Worm (Caenorhabditis elegans) whole organism, L2 larva: ENCODE measurements around the gene mks-1.

ENCODE experiments used
- C34F6.9 ChIP-seq: fragments of 150-350 bp; optimal IDR thresholded peaks from 2 replicates; lab custom pipeline; 2014; ENCODE audit warnings: missing biosample characterization, missing genetic modification characterization
- F13H6.1 ChIP-seq: sonication (generic microtip); optimal IDR thresholded peaks from 2 replicates; lab custom pipeline; 2016; ENCODE audit warnings: missing genetic modification characterization, missing compliant biosample characterization
- R02D3.7 ChIP-seq: fragments of 150-350 bp; optimal IDR thresholded peaks from 2 replicates; lab custom pipeline; 2014; ENCODE audit warnings: missing biosample characterization, missing genetic modification characterization
- ZK546.5 ChIP-seq: sonication (generic microtip); optimal IDR thresholded peaks from 2 replicates; lab custom pipeline; 2017; ENCODE audit warnings: missing biosample characterization, missing genetic modification characterization
- aly-2 ChIP-seq: fragments of 150-350 bp; optimal IDR thresholded peaks from 2 replicates; lab custom pipeline; 2014; ENCODE audit warnings: missing biosample characterization, missing genetic modification characterization
- ama-1 ChIP-seq: fragments of 150-350 bp; optimal IDR thresholded peaks from 2 replicates; lab custom pipeline; 2018; ENCODE audit warnings: inconsistent platforms
- blmp-1 ChIP-seq: sonication (generic microtip); optimal IDR thresholded peaks from 2 replicates; lab custom pipeline; 2017; ENCODE audit warnings: missing genetic modification characterization, mild to moderate bottlenecking, missing compliant biosample characterization, antibody characterized with exemption, moderate library complexity; ENCODE audit not compliant: insufficient read depth
- ceh-82 ChIP-seq: fragments of 150-350 bp; optimal IDR thresholded peaks from 2 replicates; lab custom pipeline; 2014; ENCODE audit warnings: missing biosample characterization, missing genetic modification characterization
- crh-2 ChIP-seq: sonication (generic microtip); optimal IDR thresholded peaks from 2 replicates; lab custom pipeline; 2017; ENCODE audit warnings: missing biosample characterization, missing genetic modification characterization
- dmd-4 ChIP-seq: sonication (generic microtip); optimal IDR thresholded peaks from 2 replicates; lab custom pipeline; 2017; ENCODE audit warnings: missing biosample characterization, missing genetic modification characterization
- egl-27 ChIP-seq: sonication (generic microtip); optimal IDR thresholded peaks from 3 replicates; lab custom pipeline; 2017; ENCODE audit warnings: missing biosample characterization, missing genetic modification reagents, missing genetic modification characterization
- elt-3 ChIP-seq: sonication (generic microtip); optimal IDR thresholded peaks from 2 replicates; lab custom pipeline; 2017; ENCODE audit warnings: missing biosample characterization, missing genetic modification characterization
- fos-1 ChIP-seq: fragments of 150-350 bp; optimal IDR thresholded peaks from 2 replicates; lab custom pipeline; 2014; ENCODE audit warnings: missing biosample characterization, missing genetic modification characterization
- gmeb-1 ChIP-seq: fragments of 150-350 bp; optimal IDR thresholded peaks from 2 replicates; lab custom pipeline; 2014; ENCODE audit warnings: missing biosample characterization, missing genetic modification characterization
- lin-11 ChIP-seq: fragments of 150-350 bp; sonication (generic microtip); optimal IDR thresholded peaks from 2 replicates; lab custom pipeline; 2014; ENCODE audit warnings: missing biosample characterization, missing genetic modification characterization, inconsistent platforms, mixed read lengths
- lin-13 ChIP-seq: fragments of 150-350 bp; optimal IDR thresholded peaks from 2 replicates; lab custom pipeline; 2014; ENCODE audit warnings: missing biosample characterization, missing genetic modification reagents, missing genetic modification characterization
- lsy-2 ChIP-seq, 2 experiments: fragments of 150-350 bp in 1 of 2; sonication (generic microtip) in 1 of 2; optimal IDR thresholded peaks; 2 replicates each; lab custom pipeline; 2014 to 2017; ENCODE audit warnings: missing biosample characterization in 2 of 2, missing genetic modification characterization in 2 of 2
- mab-5 ChIP-seq: fragments of 150-350 bp; optimal IDR thresholded peaks from 2 replicates; lab custom pipeline; 2014; ENCODE audit warnings: missing biosample characterization, missing genetic modification characterization
- mbf-1 ChIP-seq: sonication (generic microtip); optimal IDR thresholded peaks from 2 replicates; lab custom pipeline; 2017; ENCODE audit warnings: missing biosample characterization, missing genetic modification characterization
- nhr-12 ChIP-seq: fragments of 150-350 bp; optimal IDR thresholded peaks from 2 replicates; lab custom pipeline; 2014; ENCODE audit warnings: missing biosample characterization, missing genetic modification characterization
- nhr-129 ChIP-seq: fragments of 150-350 bp; optimal IDR thresholded peaks from 2 replicates; lab custom pipeline; 2014; ENCODE audit warnings: missing biosample characterization, missing genetic modification characterization
- nhr-21 ChIP-seq: fragments of 150-350 bp; optimal IDR thresholded peaks from 2 replicates; lab custom pipeline; 2014; ENCODE audit warnings: missing biosample characterization, missing genetic modification characterization
- nhr-23 ChIP-seq: fragments of 150-350 bp; optimal IDR thresholded peaks from 2 replicates; lab custom pipeline; 2014; ENCODE audit warnings: missing biosample characterization, missing genetic modification reagents, missing genetic modification characterization
- nhr-25 ChIP-seq: fragments of 150-350 bp; sonication (generic microtip); optimal IDR thresholded peaks from 3 replicates; lab custom pipeline; 2014; ENCODE audit warnings: missing biosample characterization, missing genetic modification characterization
- nhr-6 ChIP-seq: fragments of 150-350 bp; optimal IDR thresholded peaks from 2 replicates; lab custom pipeline; 2014; ENCODE audit warnings: missing biosample characterization, missing genetic modification characterization
- nhr-77 ChIP-seq: fragments of 150-350 bp; optimal IDR thresholded peaks from 2 replicates; lab custom pipeline; 2014; ENCODE audit warnings: missing biosample characterization, missing genetic modification characterization
- peb-1 ChIP-seq: fragments of 150-350 bp; optimal IDR thresholded peaks from 2 replicates; lab custom pipeline; 2014; ENCODE audit warnings: missing biosample characterization, missing genetic modification characterization
- sem-4 ChIP-seq: fragments of 150-350 bp; optimal IDR thresholded peaks from 2 replicates; lab custom pipeline; 2014; ENCODE audit warnings: missing biosample characterization, missing genetic modification reagents, missing genetic modification characterization
- sma-3 ChIP-seq: sonication (generic microtip); optimal IDR thresholded peaks from 2 replicates; lab custom pipeline; 2016; ENCODE audit warnings: missing genetic modification reagents, missing genetic modification characterization, missing compliant biosample characterization
- unc-62 ChIP-seq: fragments of 150-350 bp; optimal IDR thresholded peaks from 2 replicates; lab custom pipeline; 2014; ENCODE audit warnings: missing biosample characterization, missing genetic modification reagents, missing genetic modification characterization
- zag-1 ChIP-seq: fragments of 150-350 bp; optimal IDR thresholded peaks from 2 replicates; lab custom pipeline; 2014; ENCODE audit warnings: missing biosample characterization, missing genetic modification characterization
- ztf-1 ChIP-seq: fragments of 200-800 bp; sonication (Bioruptor generic); conservative IDR thresholded peaks from 2 replicates; pipeline ENCODE4 v1.3.6; 2022; ENCODE audit warnings: missing genetic modification characterization, missing compliant biosample characterization
- ztf-11 ChIP-seq: sonication (generic microtip); optimal IDR thresholded peaks from 2 replicates; lab custom pipeline; 2017; ENCODE audit warnings: missing biosample characterization, missing genetic modification characterization
- ztf-4 ChIP-seq: fragments of 150-350 bp; optimal IDR thresholded peaks from 2 replicates; lab custom pipeline; 2014; ENCODE audit warnings: missing biosample characterization, missing genetic modification characterization

mks-1 gene

DNA sequence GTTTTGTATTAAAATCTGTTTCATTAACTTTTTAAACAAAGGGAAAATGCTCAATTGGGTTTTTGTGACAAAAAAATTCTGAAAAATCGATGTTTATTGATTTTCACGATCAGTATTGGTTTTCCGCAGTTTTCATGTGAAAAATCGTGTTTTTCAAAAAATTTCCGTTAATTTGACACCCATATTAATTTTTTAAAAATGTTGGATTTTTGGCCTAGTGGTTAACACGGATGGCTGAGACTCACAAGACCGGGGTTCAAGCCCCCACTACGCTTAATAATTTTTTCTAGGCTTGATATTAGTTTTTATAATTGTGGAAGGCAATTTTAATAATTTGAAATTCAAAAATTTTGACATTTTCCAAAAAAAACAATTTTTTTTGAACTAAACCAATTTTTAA lies 4.6 kb downstream of the mks-1 start:
- TF ChIP-seq nhr-23 (tag; lab: Kevin White, UChicago) = no peak
- TF ChIP-seq ceh-82 = no peak

ce11 chrIII:3191195-3191594 lies 5.1 kb downstream of the mks-1 start, which contains the start of gene R148.8:
Gene R148.8, plus strand, starts transcription at chrIII:3191495.
- TF ChIP-seq nhr-21 (no peak), nhr-23 (tag; lab: Kevin White, UChicago) (no peak), ztf-11 (tag; lab: Kevin White, UChicago) (no peak), sem-4 (tag; lab: Kevin White, UChicago) (no peak), nhr-129 (tag; lab: Kevin White, UChicago) (no peak), sma-3 (GFP tag; lab: Kevin White, UChicago) (no peak), mab-5 (tag; lab: Kevin White, UChicago) (no peak), C34F6.9 (tag; lab: Kevin White, UChicago) (no peak), F13H6.1 (no peak), aly-2 (no peak)

- no peak for TF ChIP-seq mab-5 (tag; lab: Kevin White, UChicago)
- TF ChIP-seq blmp-1 (tag; lab: Kevin White, UChicago) = no peak
- TF ChIP-seq lin-11 (tag; lab: Kevin White, UChicago) = no peak
- no peak for TF ChIP-seq ztf-4 (tag; lab: Kevin White, UChicago)
- no peak for TF ChIP-seq nhr-25 (tag; lab: Kevin White, UChicago)
- no peak for TF ChIP-seq sem-4 (tag; lab: Kevin White, UChicago)
- no peak for TF ChIP-seq fos-1 (tag; lab: Kevin White, UChicago)
- no peak for TF ChIP-seq ztf-1
- TF ChIP-seq ceh-82 = no peak
- TF ChIP-seq nhr-21 = no peak
- TF ChIP-seq nhr-77 (tag; lab: Kevin White, UChicago) = no peak
- TF ChIP-seq nhr-12 = no peak
- no peak for TF ChIP-seq lsy-2 (tag; optimal IDR thresholded peaks at IDR 0.05; lab: Kevin White, UChicago)
- TF ChIP-seq crh-2 (tag; lab: Kevin White, UChicago) = no peak
- no peak for TF ChIP-seq nhr-23 (tag; lab: Kevin White, UChicago)
Observed at ce11 chrIII:3191729-3192128, 5.6 kb downstream of the mks-1 start.

- no peak for TF ChIP-seq lsy-2 (tag; optimal IDR thresholded peaks at IDR 0.05; lab: Kevin White, UChicago)
- TF ChIP-seq nhr-23 (tag; lab: Kevin White, UChicago) = no peak
- TF ChIP-seq peb-1 = no peak
- TF ChIP-seq nhr-129 (tag; lab: Kevin White, UChicago) = no peak
- no peak for TF ChIP-seq unc-62 (GFP tag; lab: Kevin White, UChicago)
- TF ChIP-seq zag-1 = no peak
- TF ChIP-seq dmd-4 (tag; lab: Kevin White, UChicago) = no peak
- no peak for TF ChIP-seq fos-1 (tag; lab: Kevin White, UChicago)
- no peak for TF ChIP-seq gmeb-1 (tag; lab: Kevin White, UChicago)
Observed at ce11 chrIII:3197904-3198303, 11.8 kb downstream of the mks-1 start.

DNA sequence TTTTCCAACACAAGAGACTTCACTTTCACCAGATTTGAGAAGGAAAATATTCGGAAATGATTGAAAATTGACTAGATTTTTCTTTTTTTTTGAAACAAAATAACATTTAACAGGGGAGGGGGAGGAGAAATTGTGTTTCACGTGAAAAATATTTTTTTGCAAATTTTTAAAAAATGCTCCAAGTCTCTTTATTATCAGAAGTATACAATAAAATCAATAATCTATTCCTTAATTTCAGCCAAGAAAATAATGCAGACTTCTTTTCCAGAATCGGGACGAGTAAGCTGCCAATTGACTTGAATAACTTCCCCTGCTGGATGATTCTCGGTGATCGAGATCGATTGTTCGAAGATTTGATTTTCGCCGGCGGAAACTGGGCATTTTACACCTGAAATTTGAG lies 12.2 kb downstream of the mks-1 start, which contains the start of gene R148.7:
TSS of gene R148.7 (minus strand) at position 101 of the 400 bp plus-strand sequence.
- TF ChIP-seq sem-4 (tag; lab: Kevin White, UChicago) = no peak
- no peak for TF ChIP-seq crh-2 (tag; lab: Kevin White, UChicago)
- no peak for TF ChIP-seq nhr-6 (tag; lab: Kevin White, UChicago)
- TF ChIP-seq fos-1 (tag; lab: Kevin White, UChicago) = no peak
- no peak for TF ChIP-seq nhr-25 (tag; lab: Kevin White, UChicago)
- TF ChIP-seq mbf-1 (tag; lab: Kevin White, UChicago) = no peak
- TF ChIP-seq ztf-1 = no peak
- TF ChIP-seq, all 48 proteins: peak for 0

DNA sequence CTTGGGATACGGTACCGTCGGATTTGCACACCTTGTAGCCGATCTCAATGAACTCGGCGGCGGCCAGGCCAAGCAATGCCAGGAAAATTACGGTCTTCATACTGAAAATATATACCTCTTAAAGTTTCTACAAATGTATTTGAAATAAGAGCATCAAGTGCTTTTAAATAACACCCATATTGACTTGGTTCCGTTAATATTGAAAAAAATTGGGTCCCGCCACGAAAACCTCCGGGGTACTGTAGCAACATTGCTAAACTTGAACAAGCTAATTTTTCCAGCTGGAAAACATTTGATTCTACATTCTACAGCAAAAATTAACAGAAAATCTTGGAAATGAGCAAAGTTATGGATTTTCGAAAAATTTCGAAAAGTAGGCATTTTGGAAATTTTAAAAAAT lies 13.3 kb downstream of the mks-1 start, which contains the start of gene heh-1:
TSS of gene heh-1 (minus strand) at position 101 of the 400 bp plus-strand sequence.
- TF ChIP-seq ZK546.5 (tag; lab: Kevin White, UChicago) (no peak), egl-27 (tag; lab: Kevin White, UChicago) (no peak), fos-1 (tag; lab: Kevin White, UChicago) (no peak), nhr-21 (no peak), C34F6.9 (tag; lab: Kevin White, UChicago) (no peak), lin-13 (GFP tag; lab: Kevin White, UChicago) (no peak), nhr-23 (tag; lab: Kevin White, UChicago) (no peak), R02D3.7 (tag; lab: Kevin White, UChicago) (no peak), blmp-1 (tag; lab: Kevin White, UChicago) (no peak), elt-3 (tag; lab: Kevin White, UChicago) (no peak), ama-1 (no peak)
- TF ChIP-seq, all 48 proteins: peak for 0
